Worm (Caenorhabditis elegans) whole organism, L1 larva: ENCODE results near the gene T08B1.1.
A peak's percentile ranks its signal among the peaks of the same experiment; 100 is the strongest.

Experiments used
- Y116A8C.19 ChIP-seq: sonication (generic microtip); optimal IDR thresholded peaks from 2 replicates; lab custom pipeline; 2016; ENCODE audit warnings: missing compliant biosample characterization, missing genetic modification characterization, borderline replicate concordance
- aha-1 ChIP-seq: fragments of 150-350 bp; optimal IDR thresholded peaks from 2 replicates; lab custom pipeline; 2014; ENCODE audit warnings: missing biosample characterization, missing genetic modification characterization
- blmp-1 ChIP-seq: fragments of 150-350 bp; optimal IDR thresholded peaks from 2 replicates; lab custom pipeline; 2014; ENCODE audit warnings: missing biosample characterization, missing genetic modification characterization
- ceh-63 ChIP-seq: fragments of 200-800 bp; sonication (Bioruptor generic); optimal IDR thresholded peaks from 2 replicates; lab custom pipeline; 2018; ENCODE audit warnings: mild to moderate bottlenecking, missing genetic modification characterization, missing compliant biosample characterization
- dpl-1 ChIP-seq, 3 experiments: fragments of 150-350 bp in 2 of 3; sonication (generic microtip) in 1 of 3; optimal IDR thresholded peaks; 2 replicates each; lab custom pipeline; 2014 to 2017; ENCODE audit warnings: missing biosample characterization in 3 of 3, missing genetic modification characterization in 3 of 3, missing genetic modification reagents in 3 of 3
- egl-13 ChIP-seq: sonication (generic microtip); optimal IDR thresholded peaks from 2 replicates; lab custom pipeline; 2016; ENCODE audit warnings: missing genotype, missing genetic modification reagents, missing genetic modification characterization, missing compliant biosample characterization
- elt-2 ChIP-seq: sonication (generic microtip); optimal IDR thresholded peaks from 2 replicates; lab custom pipeline; 2016; ENCODE audit warnings: missing genetic modification characterization, mild to moderate bottlenecking, inconsistent platforms, missing compliant biosample characterization, missing genetic modification reagents
- fkh-10 ChIP-seq: sonication (generic microtip); optimal IDR thresholded peaks from 2 replicates; lab custom pipeline; 2017; ENCODE audit warnings: missing biosample characterization, missing genetic modification reagents, missing genetic modification characterization
- fkh-8 ChIP-seq: sonication (generic microtip); optimal IDR thresholded peaks from 2 replicates; lab custom pipeline; 2016; ENCODE audit warnings: mild to moderate bottlenecking, missing genetic modification characterization, missing compliant biosample characterization
- hlh-17 ChIP-seq: fragments of 200-800 bp; sonication (Bioruptor generic); optimal IDR thresholded peaks from 2 replicates; lab custom pipeline; 2018; ENCODE audit warnings: missing genetic modification characterization, mild to moderate bottlenecking, missing compliant biosample characterization, moderate library complexity, borderline replicate concordance
- jun-1 ChIP-seq: fragments of 150-350 bp; optimal IDR thresholded peaks from 2 replicates; lab custom pipeline; 2014; ENCODE audit warnings: missing biosample characterization, missing genetic modification reagents, missing genetic modification characterization
- lin-13 ChIP-seq: fragments of 150-350 bp; optimal IDR thresholded peaks from 2 replicates; lab custom pipeline; 2014; ENCODE audit warnings: missing biosample characterization, missing genetic modification reagents, missing genetic modification characterization
- lin-35 ChIP-seq, 2 experiments: fragments of 150-350 bp; optimal IDR thresholded peaks; 2 replicates each; lab custom pipeline; 2014; ENCODE audit warnings: missing biosample characterization in 2 of 2, missing genetic modification characterization in 2 of 2, missing genetic modification reagents in 2 of 2
- mab-9 ChIP-seq: fragments of 200-800 bp; sonication (Bioruptor generic); IDR thresholded peaks from 2 replicates; pipeline ENCODE4 v1.3.6; 2022; ENCODE audit warnings: missing genetic modification reagents, missing genetic modification characterization, missing compliant biosample characterization
- mdl-1 ChIP-seq, 2 experiments: fragments of 150-350 bp; optimal IDR thresholded peaks; 2 replicates each; lab custom pipeline; 2014 to 2017; ENCODE audit warnings: missing biosample characterization in 2 of 2, missing genetic modification characterization in 2 of 2, inconsistent platforms in 1 of 2
- mef-2 ChIP-seq: fragments of 150-350 bp; optimal IDR thresholded peaks from 2 replicates; lab custom pipeline; 2014; ENCODE audit warnings: missing biosample characterization, missing genetic modification characterization
- nhr-11 ChIP-seq: fragments of 150-350 bp; optimal IDR thresholded peaks from 2 replicates; lab custom pipeline; 2014; ENCODE audit warnings: missing biosample characterization, missing genetic modification characterization
- nhr-12 ChIP-seq: sonication (generic microtip); optimal IDR thresholded peaks from 2 replicates; lab custom pipeline; 2017; ENCODE audit warnings: missing biosample characterization, missing genetic modification characterization
- nhr-20 ChIP-seq: sonication (generic microtip); optimal IDR thresholded peaks from 2 replicates; lab custom pipeline; 2016; ENCODE audit warnings: mild to moderate bottlenecking, missing genetic modification characterization, missing compliant biosample characterization
- nhr-237 ChIP-seq: fragments of 150-350 bp; optimal IDR thresholded peaks from 2 replicates; lab custom pipeline; 2014; ENCODE audit warnings: missing biosample characterization, missing genetic modification characterization
- nhr-90 ChIP-seq: sonication (generic microtip); optimal IDR thresholded peaks from 2 replicates; lab custom pipeline; 2016; ENCODE audit warnings: mild to moderate bottlenecking, missing genetic modification characterization, missing compliant biosample characterization; ENCODE audit not compliant: poor library complexity
- pag-3 ChIP-seq: sonication (generic microtip); optimal IDR thresholded peaks from 2 replicates; lab custom pipeline; 2017; ENCODE audit warnings: missing genetic modification characterization, mild to moderate bottlenecking, missing compliant biosample characterization, antibody characterized with exemption, borderline replicate concordance; ENCODE audit not compliant: insufficient read depth
- pax-3 ChIP-seq: fragments of 200-800 bp; sonication (Bioruptor generic); optimal IDR thresholded peaks from 2 replicates; lab custom pipeline; 2018; ENCODE audit warnings: mild to moderate bottlenecking, missing genetic modification characterization, moderate library complexity, missing compliant biosample characterization
- rnt-1 ChIP-seq: sonication (generic microtip); optimal IDR thresholded peaks from 2 replicates; lab custom pipeline; 2016; ENCODE audit warnings: mild to moderate bottlenecking, missing genetic modification characterization, moderate library complexity, missing compliant biosample characterization
- skn-1 ChIP-seq: fragments of 150-350 bp; optimal IDR thresholded peaks from 2 replicates; lab custom pipeline; 2014; ENCODE audit warnings: missing biosample characterization, missing genetic modification characterization
- snu-23 ChIP-seq: sonication (generic microtip); optimal IDR thresholded peaks from 2 replicates; lab custom pipeline; 2016; ENCODE audit warnings: missing genetic modification characterization, missing compliant biosample characterization
- sox-4 ChIP-seq: sonication (generic microtip); optimal IDR thresholded peaks from 2 replicates; lab custom pipeline; 2016; ENCODE audit warnings: missing genetic modification characterization, missing compliant biosample characterization
- sptf-1 ChIP-seq: fragments of 150-350 bp; optimal IDR thresholded peaks from 2 replicates; lab custom pipeline; 2014; ENCODE audit warnings: missing biosample characterization, missing genetic modification characterization
- swsn-7 ChIP-seq: sonication (generic microtip); optimal IDR thresholded peaks from 2 replicates; lab custom pipeline; 2016; ENCODE audit warnings: missing genetic modification characterization, missing compliant biosample characterization
- tlp-1 ChIP-seq: fragments of 150-350 bp; optimal IDR thresholded peaks from 2 replicates; lab custom pipeline; 2014; ENCODE audit warnings: missing biosample characterization, missing genetic modification characterization
- unc-130 ChIP-seq: fragments of 150-350 bp; optimal IDR thresholded peaks from 2 replicates; lab custom pipeline; 2017; ENCODE audit warnings: missing biosample characterization, missing genetic modification characterization, inconsistent platforms
- unc-62 ChIP-seq: fragments of 150-350 bp; optimal IDR thresholded peaks from 2 replicates; lab custom pipeline; 2014; ENCODE audit warnings: missing biosample characterization, missing genetic modification reagents, missing genetic modification characterization
- unc-98 ChIP-seq: fragments of 200-800 bp; sonication (Bioruptor generic); IDR thresholded peaks from 2 replicates; pipeline ENCODE4 v1.3.6; 2022; ENCODE audit warnings: missing genetic modification characterization, missing compliant biosample characterization
- vab-15 ChIP-seq: sonication (generic microtip); optimal IDR thresholded peaks from 2 replicates; lab custom pipeline; 2017; ENCODE audit warnings: missing genotype, mild to moderate bottlenecking, missing genetic modification characterization, missing compliant biosample characterization
- zip-4 ChIP-seq: fragments of 200-800 bp; sonication (Bioruptor generic); optimal IDR thresholded peaks from 2 replicates; lab custom pipeline; 2018; ENCODE audit warnings: mild to moderate bottlenecking, missing genetic modification characterization, moderate library complexity, missing compliant biosample characterization

The T08B1.1 gene

DNA sequence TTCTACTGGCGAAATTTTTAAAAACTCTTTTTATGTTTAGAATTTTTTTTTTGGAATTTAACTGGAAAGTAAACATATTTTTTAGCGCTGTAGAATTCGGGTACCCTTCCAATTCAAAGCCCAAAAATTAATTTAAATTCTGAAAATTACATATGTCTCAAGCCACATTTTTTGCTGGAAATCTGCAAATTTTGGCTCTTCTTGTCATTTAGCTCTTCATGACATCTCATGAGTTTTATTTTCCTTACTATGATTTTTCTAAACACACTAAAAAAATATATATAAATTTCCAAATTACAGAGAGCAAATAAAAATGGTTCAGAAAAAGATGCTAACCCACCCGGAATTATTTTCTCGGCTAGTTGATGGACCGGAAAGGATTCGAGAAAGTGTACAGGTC, 17.6 kb downstream of the T08B1.1 start, which contains the start of gene acs-3 (continued):
- TF ChIP-seq mef-2 (tag; lab: Kevin White, UChicago): no peak
- TF ChIP-seq, all 84 proteins: peak for 0

DNA sequence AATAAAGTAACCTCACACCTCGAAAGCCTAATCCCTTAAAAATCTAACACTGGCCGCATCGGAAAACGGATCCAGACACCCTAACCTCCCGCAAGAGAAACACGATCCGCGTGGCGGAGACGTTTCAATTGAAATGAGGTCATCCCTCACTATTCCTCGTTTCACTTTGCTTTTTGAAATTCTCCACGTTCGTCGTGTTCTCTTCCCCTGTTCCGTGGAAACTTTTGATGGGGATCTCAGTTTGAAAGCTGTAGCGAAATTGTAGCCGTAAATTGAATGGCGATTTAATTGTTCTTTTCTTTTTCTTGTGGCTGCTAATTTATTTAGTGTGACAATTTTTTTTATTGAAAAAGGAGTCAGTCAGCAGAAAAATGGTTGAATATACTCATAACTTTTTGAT, 18.0 kb downstream of the T08B1.1 start:
- TF ChIP-seq egl-13 (tag; lab: Kevin White, UChicago): no peak
- peak; percentile 51 for TF ChIP-seq blmp-1
- TF ChIP-seq jun-1 (tag; lab: Kevin White, UChicago): no peak
- no peak for TF ChIP-seq vab-15
- no peak for TF ChIP-seq unc-62 (GFP tag; lab: Kevin White, UChicago)
- TF ChIP-seq pag-3 (tag; lab: Kevin White, UChicago): no peak
- no peak for TF ChIP-seq ceh-63 (GFP tag; lab: Kevin White, UChicago)

DNA sequence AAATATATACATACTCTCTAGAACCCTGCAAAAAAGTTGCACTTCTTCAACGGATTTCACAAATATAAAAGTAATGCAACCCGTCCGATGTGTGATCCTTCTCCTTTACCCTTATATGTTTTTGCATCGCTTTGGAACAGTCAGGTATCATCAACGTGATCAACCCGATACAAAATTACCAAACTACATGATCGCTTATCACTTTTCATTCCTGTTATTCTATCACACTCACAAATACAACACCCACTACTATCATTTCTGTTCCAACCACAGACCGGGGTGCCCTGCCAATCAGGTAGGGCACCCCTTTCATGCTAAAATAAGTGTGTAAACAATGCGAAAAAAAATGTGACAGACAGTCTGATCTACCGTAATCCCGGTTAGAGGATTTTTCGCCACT, 19.9 kb downstream of the T08B1.1 start:
- no peak for TF ChIP-seq fkh-10 (GFP tag; lab: Kevin White, UChicago)
- TF ChIP-seq sptf-1: no peak
- TF ChIP-seq egl-13 (tag; lab: Kevin White, UChicago): no peak
- TF ChIP-seq unc-130 (tag; lab: Kevin White, UChicago): no peak
- TF ChIP-seq elt-2: no peak
- no peak for TF ChIP-seq dpl-1 (GFP tag; optimal IDR thresholded peaks at IDR 0.05; lab: Kevin White, UChicago)
- TF ChIP-seq nhr-11 (tag; lab: Kevin White, UChicago): no peak
- TF ChIP-seq nhr-20 (tag; lab: Kevin White, UChicago): no peak
- TF ChIP-seq zip-4 (GFP tag; lab: Kevin White, UChicago): no peak
- no peak for TF ChIP-seq aha-1 (tag; lab: Kevin White, UChicago)
- no peak for TF ChIP-seq jun-1 (tag; lab: Kevin White, UChicago)
- TF ChIP-seq pax-3: no peak
- no peak for TF ChIP-seq mef-2 (tag; lab: Kevin White, UChicago)
- TF ChIP-seq unc-98 (GFP tag; lab: Robert Waterston, UW): no peak
- TF ChIP-seq lin-13 (GFP tag; lab: Kevin White, UChicago): no peak
- no peak for TF ChIP-seq tlp-1
- TF ChIP-seq nhr-237: no peak
- TF ChIP-seq sox-4: no peak
- TF ChIP-seq fkh-8 (tag; lab: Kevin White, UChicago): no peak
- TF ChIP-seq blmp-1: no peak

DNA sequence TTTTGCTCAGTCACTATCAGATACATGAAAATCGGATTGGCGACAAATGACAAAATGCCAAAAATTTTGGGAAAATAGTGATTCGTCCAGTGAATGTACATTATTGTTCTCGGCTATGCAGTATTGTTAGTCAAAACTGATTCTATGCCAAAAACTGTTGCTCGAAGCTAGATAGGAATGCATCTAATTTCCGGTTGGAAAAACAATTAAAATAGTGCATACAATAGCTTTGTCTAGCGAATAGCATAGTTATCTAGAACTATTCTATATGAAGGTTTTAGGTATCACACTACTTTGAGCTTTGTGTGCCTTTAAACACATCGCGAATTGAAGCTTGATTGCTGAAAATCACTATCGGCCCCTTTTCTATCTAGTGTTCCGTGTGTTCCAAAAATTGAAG, 22.0 kb downstream of the T08B1.1 start, which contains the start of gene srj-15:
srj-15 (minus strand) TSS at position 101 of the 400 bp plus-strand sequence.
- no peak for TF ChIP-seq rnt-1 (tag; lab: Kevin White, UChicago)
- TF ChIP-seq sptf-1: no peak
- TF ChIP-seq mdl-1 (tag; optimal IDR thresholded peaks at IDR 0.05; lab: Kevin White, UChicago): no peak
- TF ChIP-seq Y116A8C.19 (tag; lab: Kevin White, UChicago): no peak
- no peak for TF ChIP-seq skn-1 (tag; lab: Kevin White, UChicago)
- no peak for TF ChIP-seq lin-35 (GFP tag; optimal IDR thresholded peaks at IDR 0.05; lab: Kevin White, UChicago)
- TF ChIP-seq nhr-20 (tag; lab: Kevin White, UChicago): no peak
- no peak for TF ChIP-seq unc-98 (GFP tag; lab: Robert Waterston, UW)
- TF ChIP-seq snu-23: no peak
- no peak for TF ChIP-seq nhr-12 (tag; lab: Kevin White, UChicago)
- TF ChIP-seq lin-13 (GFP tag; lab: Kevin White, UChicago): no peak
- no peak for TF ChIP-seq swsn-7
- no peak for TF ChIP-seq mab-9 (GFP tag; lab: Robert Waterston, UW)
- TF ChIP-seq zip-4 (GFP tag; lab: Kevin White, UChicago): no peak
- TF ChIP-seq tlp-1: no peak
- no peak for TF ChIP-seq nhr-90 (tag; lab: Kevin White, UChicago)
- TF ChIP-seq unc-62 (GFP tag; lab: Kevin White, UChicago): no peak
- no peak for TF ChIP-seq hlh-17
